Fruit fly (Drosophila melanogaster) whole organism, prepupa: ENCODE results near the gene Wdr24.

Experiments used
- Blimp-1 ChIP-seq: fragments of 200-800 bp; sonication (Bioruptor generic); optimal IDR thresholded peaks from 3 replicates; lab custom pipeline; 2017; ENCODE audit warnings: missing biosample characterization, missing genetic modification characterization, mild to moderate bottlenecking, moderate library complexity, missing genetic modification reagents
- CG10631 ChIP-seq: fragments of 200-800 bp; sonication (Bioruptor generic); optimal IDR thresholded peaks from 2 replicates; lab custom pipeline; 2016; ENCODE audit warnings: missing biosample characterization, missing genetic modification characterization
- CG10669 ChIP-seq: fragments of 200-800 bp; sonication (Bioruptor generic); optimal IDR thresholded peaks from 3 replicates; lab custom pipeline; 2018; ENCODE audit warnings: missing biosample characterization, mild to moderate bottlenecking, missing genetic modification characterization, moderate library complexity
- CG11762 ChIP-seq: fragments of 200-800 bp; sonication (Bioruptor generic); optimal IDR thresholded peaks from 3 replicates; lab custom pipeline; 2016; ENCODE audit warnings: missing biosample characterization, missing genetic modification characterization; ENCODE audit not compliant: insufficient read depth
- CG11902 ChIP-seq: fragments of 200-800 bp; sonication (Bioruptor generic); optimal IDR thresholded peaks from 3 replicates; lab custom pipeline; 2016; ENCODE audit warnings: missing biosample characterization, missing genetic modification characterization
- CG15336 ChIP-seq: fragments of 200-800 bp; sonication (Bioruptor generic); IDR thresholded peaks from 2 replicates; pipeline ENCODE4 v1.3.6; 2022; ENCODE audit warnings: missing biosample characterization, missing genetic modification characterization
- CG1621 ChIP-seq: fragments of 200-800 bp; sonication (Bioruptor generic); optimal IDR thresholded peaks from 3 replicates; lab custom pipeline; 2018; ENCODE audit warnings: missing biosample characterization, mild to moderate bottlenecking, missing genetic modification characterization
- CG16779 ChIP-seq: fragments of 200-800 bp; sonication (Bioruptor generic); optimal IDR thresholded peaks from 3 replicates; lab custom pipeline; 2017; ENCODE audit warnings: missing biosample characterization, mild to moderate bottlenecking, missing genetic modification characterization
- CG3032 ChIP-seq: fragments of 200-800 bp; optimal IDR thresholded peaks from 2 replicates; lab custom pipeline; 2019; ENCODE audit warnings: missing biosample characterization, mild to moderate bottlenecking, missing genetic modification characterization, moderate library complexity
- CG31627 ChIP-seq: fragments of 200-800 bp; sonication (Bioruptor generic); optimal IDR thresholded peaks from 3 replicates; lab custom pipeline; 2016; ENCODE audit warnings: missing biosample characterization, missing genetic modification characterization
- CG32006 ChIP-seq: fragments of 200-800 bp; sonication (Bioruptor generic); optimal IDR thresholded peaks from 3 replicates; lab custom pipeline; 2017; ENCODE audit warnings: missing biosample characterization, mild to moderate bottlenecking, missing genetic modification characterization
- CG34406 ChIP-seq: fragments of 200-800 bp; sonication (Bioruptor generic); optimal IDR thresholded peaks from 3 replicates; lab custom pipeline; 2016; ENCODE audit warnings: missing biosample characterization, missing genetic modification characterization
- CG3919 ChIP-seq: fragments of 200-800 bp; sonication (Bioruptor generic); optimal IDR thresholded peaks from 3 replicates; lab custom pipeline; 2016; ENCODE audit warnings: missing biosample characterization, missing genetic modification characterization
- CG4318 ChIP-seq: fragments of 200-800 bp; sonication (Bioruptor generic); optimal IDR thresholded peaks from 3 replicates; lab custom pipeline; 2017; ENCODE audit warnings: missing biosample characterization, mild to moderate bottlenecking, missing genetic modification characterization
- CG6163 ChIP-seq: fragments of 200-800 bp; sonication (Bioruptor generic); IDR thresholded peaks from 3 replicates; pipeline ENCODE4 v1.3.6; 2022; ENCODE audit warnings: missing biosample characterization, missing genetic modification characterization
- CG6276 ChIP-seq: fragments of 200-800 bp; sonication (Bioruptor generic); optimal IDR thresholded peaks from 2 replicates; lab custom pipeline; 2017; ENCODE audit warnings: missing biosample characterization, mild to moderate bottlenecking, missing genetic modification characterization
- CG6792 ChIP-seq: fragments of 200-800 bp; sonication (Bioruptor generic); optimal IDR thresholded peaks from 3 replicates; lab custom pipeline; 2016; ENCODE audit warnings: missing biosample characterization, missing genetic modification characterization
- CG6808 ChIP-seq: fragments of 200-800 bp; sonication (Bioruptor generic); optimal IDR thresholded peaks from 3 replicates; lab custom pipeline; 2017; ENCODE audit warnings: missing biosample characterization, missing genetic modification characterization, mild to moderate bottlenecking, moderate library complexity, missing genetic modification reagents
- CG7368 ChIP-seq: fragments of 200-800 bp; sonication (Bioruptor generic); optimal IDR thresholded peaks from 3 replicates; lab custom pipeline; 2016; ENCODE audit warnings: missing biosample characterization, missing genetic modification characterization
- CG8119 ChIP-seq: fragments of 200-800 bp; sonication (Bioruptor generic); IDR thresholded peaks from 3 replicates; pipeline ENCODE4 v1.3.6; 2022; ENCODE audit warnings: missing biosample characterization, missing genetic modification characterization
- CG8319 ChIP-seq: fragments of 200-800 bp; sonication (Bioruptor generic); optimal IDR thresholded peaks from 3 replicates; lab custom pipeline; 2016; ENCODE audit warnings: missing biosample characterization, missing genetic modification characterization
- CG8632 ChIP-seq: fragments of 200-800 bp; sonication (Bioruptor generic); optimal IDR thresholded peaks from 3 replicates; lab custom pipeline; 2016; ENCODE audit warnings: missing biosample characterization, missing genetic modification characterization
- CG9139 ChIP-seq: fragments of 200-800 bp; sonication (Bioruptor generic); optimal IDR thresholded peaks from 3 replicates; lab custom pipeline; 2017; ENCODE audit warnings: missing biosample characterization, mild to moderate bottlenecking, missing genetic modification characterization
- Eip75B ChIP-seq: fragments of 200-800 bp; sonication (Bioruptor generic); optimal IDR thresholded peaks from 3 replicates; lab custom pipeline; 2016; ENCODE audit warnings: missing biosample characterization, missing genetic modification characterization
- Eip78C ChIP-seq: fragments of 200-800 bp; sonication (Bioruptor generic); peaks from one replicate; lab custom pipeline; 2016; ENCODE audit warnings: missing biosample characterization, missing genetic modification characterization
- Eip93F ChIP-seq: fragments of 200-800 bp; sonication (Bioruptor generic); optimal IDR thresholded peaks from 2 replicates; lab custom pipeline; 2016; ENCODE audit warnings: missing biosample characterization, mild to moderate bottlenecking, missing genetic modification characterization
- Ets21C ChIP-seq: fragments of 200-800 bp; sonication (Bioruptor generic); optimal IDR thresholded peaks from 3 replicates; lab custom pipeline; 2016; ENCODE audit warnings: missing biosample characterization, missing genetic modification characterization
- Ets96B ChIP-seq: fragments of 200-800 bp; optimal IDR thresholded peaks from 2 replicates; lab custom pipeline; 2019; ENCODE audit warnings: missing biosample characterization, mild to moderate bottlenecking, missing genetic modification characterization, moderate library complexity
- Gug ChIP-seq: fragments of 200-800 bp; sonication (Bioruptor generic); IDR thresholded peaks from 2 replicates; pipeline ENCODE4 v1.3.6; 2022; ENCODE audit warnings: missing biosample characterization, missing genetic modification characterization
- Hr38 ChIP-seq: sonication (Bioruptor generic); optimal IDR thresholded peaks from 2 replicates; lab custom pipeline; 2016; ENCODE audit warnings: missing biosample characterization, missing genetic modification characterization
- Hr39 ChIP-seq: fragments of 200-800 bp; sonication (Bioruptor generic); optimal IDR thresholded peaks from 2 replicates; lab custom pipeline; 2016; ENCODE audit warnings: missing biosample characterization, missing genetic modification characterization
- Lpt ChIP-seq: fragments of 200-800 bp; sonication (Bioruptor generic); optimal IDR thresholded peaks from 3 replicates; lab custom pipeline; 2016; ENCODE audit warnings: missing biosample characterization, missing genetic modification characterization
- Met ChIP-seq: fragments of 200-800 bp; sonication (Bioruptor generic); optimal IDR thresholded peaks from 3 replicates; lab custom pipeline; 2016; ENCODE audit warnings: missing biosample characterization, missing genetic modification characterization
- OdsH ChIP-seq: fragments of 200-800 bp; sonication (Bioruptor generic); optimal IDR thresholded peaks from 3 replicates; lab custom pipeline; 2016; ENCODE audit warnings: missing biosample characterization, missing genetic modification characterization
- Smox ChIP-seq: fragments of 200-800 bp; sonication (Bioruptor generic); optimal IDR thresholded peaks from 3 replicates; lab custom pipeline; 2016; ENCODE audit warnings: missing biosample characterization, missing genetic modification characterization
- Sox14 ChIP-seq: fragments of 200-800 bp; sonication (Bioruptor generic); optimal IDR thresholded peaks from 3 replicates; lab custom pipeline; 2016; ENCODE audit warnings: missing biosample characterization, missing genetic modification characterization
- Sox15 ChIP-seq: fragments of 200-800 bp; sonication (Bioruptor generic); optimal IDR thresholded peaks from 3 replicates; lab custom pipeline; 2016; ENCODE audit warnings: missing biosample characterization, missing genetic modification characterization
- achi ChIP-seq: fragments of 200-800 bp; sonication (Bioruptor generic); optimal IDR thresholded peaks from 3 replicates; lab custom pipeline; 2016; ENCODE audit warnings: missing biosample characterization, missing genetic modification characterization
- acj6 ChIP-seq: fragments of 200-800 bp; sonication (Bioruptor generic); optimal IDR thresholded peaks from 3 replicates; lab custom pipeline; 2016; ENCODE audit warnings: missing biosample characterization, missing genetic modification characterization
- cyc ChIP-seq: fragments of 200-800 bp; sonication (Bioruptor generic); optimal IDR thresholded peaks from 3 replicates; lab custom pipeline; 2016; ENCODE audit warnings: missing biosample characterization, missing genetic modification characterization
- dac ChIP-seq: fragments of 200-800 bp; sonication (Bioruptor generic); optimal IDR thresholded peaks from 2 replicates; lab custom pipeline; 2017; ENCODE audit warnings: missing biosample characterization, mild to moderate bottlenecking, missing genetic modification characterization
- dsx ChIP-seq: fragments of 200-800 bp; optimal IDR thresholded peaks from 3 replicates; lab custom pipeline; 2019; ENCODE audit warnings: missing biosample characterization, mild to moderate bottlenecking, missing genetic modification characterization, moderate library complexity; ENCODE audit not compliant: poor library complexity, severe bottlenecking
- esn ChIP-seq: fragments of 200-800 bp; sonication (Bioruptor generic); optimal IDR thresholded peaks from 2 replicates; lab custom pipeline; 2016; ENCODE audit warnings: missing biosample characterization, mild to moderate bottlenecking, missing genetic modification characterization, moderate library complexity
- fd85E ChIP-seq: fragments of 200-800 bp; sonication (Bioruptor generic); optimal IDR thresholded peaks from 3 replicates; lab custom pipeline; 2016; ENCODE audit warnings: missing biosample characterization, missing genetic modification characterization
- lz ChIP-seq: fragments of 200-800 bp; sonication (Bioruptor generic); optimal IDR thresholded peaks from 3 replicates; lab custom pipeline; 2016; ENCODE audit warnings: missing biosample characterization, missing genetic modification characterization
- net ChIP-seq: fragments of 200-800 bp; sonication (Bioruptor generic); optimal IDR thresholded peaks from 3 replicates; lab custom pipeline; 2016; ENCODE audit warnings: missing biosample characterization, missing genetic modification characterization
- pdm3 ChIP-seq: fragments of 200-800 bp; sonication (Bioruptor generic); optimal IDR thresholded peaks from 3 replicates; lab custom pipeline; 2016; ENCODE audit warnings: missing biosample characterization, missing genetic modification characterization
- salr ChIP-seq, 2 experiments: fragments of 200-800 bp; sonication (Bioruptor generic); optimal IDR thresholded peaks; 3 replicates each; lab custom pipeline; 2016 to 2018; ENCODE audit warnings: missing biosample characterization in 2 of 2, missing genetic modification characterization in 2 of 2, mild to moderate bottlenecking in 1 of 2
- spab ChIP-seq: fragments of 200-800 bp; sonication (Bioruptor generic); optimal IDR thresholded peaks from 2 replicates; lab custom pipeline; 2017; ENCODE audit warnings: missing biosample characterization, mild to moderate bottlenecking, missing genetic modification characterization, missing genetic modification reagents
- svp ChIP-seq: fragments of 200-800 bp; sonication (Bioruptor generic); peaks from one replicate; lab custom pipeline; 2016; ENCODE audit warnings: missing biosample characterization, missing genetic modification characterization
- topi ChIP-seq: fragments of 200-800 bp; sonication (Bioruptor generic); optimal IDR thresholded peaks from 3 replicates; lab custom pipeline; 2016; ENCODE audit warnings: missing biosample characterization, missing genetic modification characterization
- vri ChIP-seq: fragments of 200-800 bp; sonication (Bioruptor generic); optimal IDR thresholded peaks from 3 replicates; lab custom pipeline; 2016; ENCODE audit warnings: missing biosample characterization, mild to moderate bottlenecking, missing genetic modification characterization

The Wdr24 gene

dm6 chr3R:29773833-29774324 is 29.0 kb upstream of the Wdr24 start:
- peak; percentile 68 for TF ChIP-seq Eip75B (GFP tag; lab: Kevin White, UChicago)
- no peak for TF ChIP-seq CG16779 (tag; lab: Kevin White, UChicago)
- peak; percentile 55 for TF ChIP-seq Ets21C (GFP tag; lab: Kevin White, UChicago)
- no peak for TF ChIP-seq Blimp-1 (GFP tag; lab: Kevin White, UChicago)
- peak; percentile 77 for TF ChIP-seq CG10631
- peak; percentile 68 for TF ChIP-seq CG6276 (GFP tag; lab: Kevin White, UChicago)
- TF ChIP-seq CG4318 (GFP tag; lab: Kevin White, UChicago): peak; percentile 70
- TF ChIP-seq Ets96B: peak; percentile 61
- peak; percentile 73 for TF ChIP-seq CG6792 (GFP tag; lab: Kevin White, UChicago)
- TF ChIP-seq dac (GFP tag; lab: Kevin White, UChicago): peak; percentile 72
- peak; percentile 73 for TF ChIP-seq CG6808
- TF ChIP-seq CG11762 (GFP tag; lab: Kevin White, UChicago): peak; percentile 52
- peak; percentile 87 for TF ChIP-seq pdm3
- peak; percentile 87 for TF ChIP-seq OdsH (GFP tag; lab: Kevin White, UChicago)
- TF ChIP-seq CG32006 (GFP tag; lab: Kevin White, UChicago): peak; percentile 93
- TF ChIP-seq CG9139 (GFP tag; lab: Kevin White, UChicago): peak; percentile 59
- TF ChIP-seq CG6163 (GFP tag; lab: Robert Waterston, UW): peak; percentile 80
- peak; percentile 74 for TF ChIP-seq CG8632 (GFP tag; lab: Kevin White, UChicago)
- TF ChIP-seq CG31627: peak; percentile 80
- TF ChIP-seq CG3919 (GFP tag; lab: Kevin White, UChicago): peak; percentile 74
- peak; percentile 81 for TF ChIP-seq CG15336 (GFP tag; lab: Robert Waterston, UW)
- TF ChIP-seq Hr39 (GFP tag; lab: Kevin White, UChicago): peak; percentile 86
- TF ChIP-seq esn: peak; percentile 79
- peak; percentile 37 for TF ChIP-seq fd85E (GFP tag; lab: Kevin White, UChicago)
- TF ChIP-seq CG8119 (GFP tag; lab: Robert Waterston, UW): peak; percentile 83
- peak; percentile 64 for TF ChIP-seq CG7368 (GFP tag; lab: Kevin White, UChicago)
- TF ChIP-seq Smox: peak; percentile 68
- peak; percentile 74 for TF ChIP-seq cyc
- peak; percentile 61 for TF ChIP-seq Met (GFP tag; lab: Kevin White, UChicago)
- TF ChIP-seq CG8319 (GFP tag; lab: Kevin White, UChicago): peak; percentile 16
- TF ChIP-seq Gug (GFP tag; lab: Robert Waterston, UW): peak; percentile 72
- peak; percentile 78 for TF ChIP-seq Sox15
- peak; percentile 80 for TF ChIP-seq CG10669 (GFP tag; lab: Kevin White, UChicago)
- peak; percentile 76 for TF ChIP-seq lz (GFP tag; lab: Kevin White, UChicago)
- TF ChIP-seq spab (GFP tag; lab: Kevin White, UChicago): peak; percentile 66
- peak; percentile 60 to 75 for TF ChIP-seq salr (GFP tag; optimal IDR thresholded peaks at IDR 0.05; lab: Kevin White, UChicago)
- TF ChIP-seq Eip78C (GFP tag; lab: Kevin White, UChicago): peak; percentile 95
- peak; percentile 73 for TF ChIP-seq CG3032 (tag; lab: Kevin White, UChicago)
- TF ChIP-seq Sox14 (GFP tag; lab: Kevin White, UChicago): peak; percentile 83
- TF ChIP-seq topi (GFP tag; lab: Kevin White, UChicago): peak; percentile 81
- peak; percentile 76 for TF ChIP-seq CG34406 (GFP tag; lab: Kevin White, UChicago)
- TF ChIP-seq Lpt (GFP tag; lab: Kevin White, UChicago): peak; percentile 58
- TF ChIP-seq Eip93F (GFP tag; lab: Kevin White, UChicago): no peak
- TF ChIP-seq svp (GFP tag; lab: Kevin White, UChicago): peak; percentile 84
- TF ChIP-seq vri: peak; percentile 35
- peak; percentile 72 for TF ChIP-seq CG1621
- TF ChIP-seq acj6 (GFP tag; lab: Kevin White, UChicago): peak; percentile 81
- peak; percentile 76 for TF ChIP-seq CG11902
- TF ChIP-seq dsx (GFP tag; lab: Kevin White, UChicago): peak; percentile 46
- peak; percentile 71 for TF ChIP-seq achi
- no peak for TF ChIP-seq Hr38 (GFP tag; lab: Kevin White, UChicago)
- TF ChIP-seq net: peak; percentile 76
